Fruit fly (Drosophila melanogaster): ENCODE measurements around the gene CG13476.

The CG13476 gene

dm6 chr3L:14733417-14733816 lies 28.2 kb downstream of the CG13476 start, which contains the start of gene CG13471:
Gene CG13471, minus strand, starts transcription at chr3L:14733517.
- no peak for TF ChIP-seq insv (optimal IDR thresholded peaks at IDR 0.05)
- TF ChIP-seq Myc (optimal IDR thresholded peaks at IDR 0.05), result no peak
- TF ChIP-seq ttk (optimal IDR thresholded peaks at IDR 0.05), result no peak
- TF ChIP-seq h (optimal IDR thresholded peaks at IDR 0.05), result no peak
- no peak for TF ChIP-seq Sin3A (optimal IDR thresholded peaks at IDR 0.05)
- no peak for TF ChIP-seq psq (optimal IDR thresholded peaks at IDR 0.05)

dm6 chr3L:14743106-14743692 lies 37.9 kb downstream of the CG13476 start:
- TF ChIP-seq psq (optimal IDR thresholded peaks at IDR 0.05), result no peak
- no peak for TF ChIP-seq h (optimal IDR thresholded peaks at IDR 0.05)
- TF ChIP-seq ttk (optimal IDR thresholded peaks at IDR 0.05), result no peak
- no peak for TF ChIP-seq Sin3A (optimal IDR thresholded peaks at IDR 0.05)
- TF ChIP-seq insv (optimal IDR thresholded peaks at IDR 0.05), result no peak
- no peak for TF ChIP-seq Myc (optimal IDR thresholded peaks at IDR 0.05)

- TF ChIP-seq insv (optimal IDR thresholded peaks at IDR 0.05), result no peak
- TF ChIP-seq h (optimal IDR thresholded peaks at IDR 0.05), result no peak
- no peak for TF ChIP-seq ttk (optimal IDR thresholded peaks at IDR 0.05)
- TF ChIP-seq Sin3A (optimal IDR thresholded peaks at IDR 0.05), result no peak
- no peak for TF ChIP-seq Myc (optimal IDR thresholded peaks at IDR 0.05)
- TF ChIP-seq psq (optimal IDR thresholded peaks at IDR 0.05), result no peak
Observed at dm6 chr3L:14751056-14751671, 45.9 kb downstream of the CG13476 start.

dm6 chr3L:14752816-14753215 lies 47.6 kb downstream of the CG13476 start:
- TF ChIP-seq Sin3A (optimal IDR thresholded peaks at IDR 0.05) (no peak), insv (optimal IDR thresholded peaks at IDR 0.05) (no peak), ttk (optimal IDR thresholded peaks at IDR 0.05) (no peak), psq (optimal IDR thresholded peaks at IDR 0.05) (no peak), Myc (optimal IDR thresholded peaks at IDR 0.05) (no peak), h (optimal IDR thresholded peaks at IDR 0.05) (no peak)

dm6 chr3L:14755046-14755643 lies 49.9 kb downstream of the CG13476 start:
- TF ChIP-seq insv (optimal IDR thresholded peaks at IDR 0.05), result no peak
- no peak for TF ChIP-seq Sin3A (optimal IDR thresholded peaks at IDR 0.05)
- TF ChIP-seq Myc (optimal IDR thresholded peaks at IDR 0.05), result no peak
- TF ChIP-seq h (optimal IDR thresholded peaks at IDR 0.05), result no peak
- TF ChIP-seq psq (optimal IDR thresholded peaks at IDR 0.05), result no peak
- no peak for TF ChIP-seq ttk (optimal IDR thresholded peaks at IDR 0.05)
